Worm (Caenorhabditis elegans) whole organism, mixed stage, embryonic: ENCODE results near the gene ZK792.1.

Experiments
- nhr-28 ChIP-seq: fragments of 150-350 bp; optimal IDR thresholded peaks from 2 replicates; lab custom pipeline; 2014; ENCODE audit warnings: missing biosample characterization, missing genetic modification characterization
- sem-2 ChIP-seq: fragments of 200-800 bp; sonication (Bioruptor generic); optimal IDR thresholded peaks from 2 replicates; lab custom pipeline; 2018; ENCODE audit warnings: mild to moderate bottlenecking, missing genetic modification characterization, missing compliant biosample characterization

DNA sequence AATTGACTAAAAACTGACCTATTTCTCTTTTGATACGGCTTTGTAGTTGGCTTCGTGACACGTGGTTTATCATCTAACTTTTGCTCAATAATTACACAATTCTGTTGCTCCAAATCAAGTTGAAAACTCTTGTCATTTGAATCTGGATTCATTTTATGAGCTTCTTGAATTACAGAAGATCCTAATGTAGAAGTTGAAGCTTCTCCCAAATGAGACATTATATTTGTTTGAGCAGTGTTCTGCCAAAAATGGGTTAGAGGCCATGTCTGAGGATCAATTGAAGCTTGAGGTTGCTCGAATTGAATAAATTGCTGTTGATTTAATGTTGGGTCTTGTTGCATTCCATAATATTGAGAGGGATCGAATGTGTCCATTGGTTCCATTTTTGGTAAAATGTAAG, 37.9 kb downstream of the ZK792.1 start:
- TF ChIP-seq nhr-28 (tag; lab: Kevin White, UChicago) (no peak), sem-2 (GFP tag; lab: Kevin White, UChicago) (no peak)
